Worm (Caenorhabditis elegans) whole organism, early embryonic: ENCODE measurements around the gene sdz-12.

Experiments
- B0310.2 ChIP-seq: sonication (generic microtip); optimal IDR thresholded peaks from 2 replicates; lab custom pipeline; 2016; ENCODE audit warnings: mild to moderate bottlenecking, missing genetic modification characterization, missing compliant biosample characterization
- F13C5.2 ChIP-seq: sonication (generic microtip); optimal IDR thresholded peaks from 2 replicates; lab custom pipeline; 2017; ENCODE audit warnings: mild to moderate bottlenecking, missing genetic modification characterization, inconsistent platforms, missing compliant biosample characterization
- ceh-13 ChIP-seq: fragments of 200-800 bp; sonication (Bioruptor generic); optimal IDR thresholded peaks from 2 replicates; lab custom pipeline; 2018; ENCODE audit warnings: mild to moderate bottlenecking, missing genetic modification characterization, missing compliant biosample characterization
- ets-7 ChIP-seq: sonication (generic microtip); optimal IDR thresholded peaks from 2 replicates; lab custom pipeline; 2016; ENCODE audit warnings: missing genotype, missing genetic modification characterization, missing compliant biosample characterization
- hmg-4 ChIP-seq: fragments of 200-800 bp; sonication (Bioruptor generic); optimal IDR thresholded peaks from 2 replicates; lab custom pipeline; 2018; ENCODE audit warnings: mild to moderate bottlenecking, missing genetic modification characterization, missing compliant biosample characterization
- hnd-1 ChIP-seq: sonication (generic microtip); optimal IDR thresholded peaks from 2 replicates; lab custom pipeline; 2016; ENCODE audit warnings: missing genetic modification characterization, missing compliant biosample characterization
- scrt-1 ChIP-seq: fragments of 200-800 bp; sonication (Bioruptor generic); IDR thresholded peaks from 2 replicates; pipeline ENCODE4 v1.3.6; 2022; ENCODE audit warnings: missing genetic modification characterization, missing compliant biosample characterization
- tra-4 ChIP-seq: sonication (generic microtip); optimal IDR thresholded peaks from 2 replicates; lab custom pipeline; 2017; ENCODE audit warnings: missing genetic modification characterization, missing compliant biosample characterization

- TF ChIP-seq B0310.2 (tag; lab: Kevin White, UChicago) = no peak
- no peak for TF ChIP-seq scrt-1 (GFP tag; lab: Robert Waterston, UW)
- TF ChIP-seq hnd-1 (tag; lab: Kevin White, UChicago) = no peak
- TF ChIP-seq hmg-4 (GFP tag; lab: Kevin White, UChicago) = no peak
- TF ChIP-seq ceh-13 (GFP tag; lab: Kevin White, UChicago) = no peak
- no peak for TF ChIP-seq tra-4 (tag; lab: Kevin White, UChicago)
- TF ChIP-seq ets-7 (tag; lab: Kevin White, UChicago) = no peak
- TF ChIP-seq F13C5.2 (tag; lab: Kevin White, UChicago) = no peak
Observed at ce11 chrII:3714595-3714994, 17.0 kb downstream of the sdz-12 start, which contains the start of gene srh-100.
